Worm (Caenorhabditis elegans) whole organism, midembryonic: ENCODE data around the gene nhr-212.

Experiments used
- T22C8.4 ChIP-seq: fragments of 200-800 bp; sonication (Bioruptor generic); IDR thresholded peaks from 2 replicates; pipeline ENCODE4 v1.3.6; 2022; ENCODE audit warnings: missing genetic modification characterization, missing compliant biosample characterization
- cog-1 ChIP-seq: sonication (generic microtip); optimal IDR thresholded peaks from 2 replicates; lab custom pipeline; 2016; ENCODE audit warnings: missing genetic modification characterization, missing compliant biosample characterization
- flt-1 ChIP-seq: fragments of 200-800 bp; sonication (Bioruptor generic); IDR thresholded peaks from 2 replicates; pipeline ENCODE4 v1.3.6; 2022; ENCODE audit warnings: missing genetic modification characterization, missing compliant biosample characterization
- klf-2 ChIP-seq: fragments of 200-800 bp; sonication (Bioruptor generic); conservative IDR thresholded peaks from 2 replicates; pipeline ENCODE4 v1.3.6; 2022; ENCODE audit warnings: missing genetic modification reagents, missing genetic modification characterization, missing compliant biosample characterization
- med-1 ChIP-seq: sonication (generic microtip); optimal IDR thresholded peaks from 2 replicates; lab custom pipeline; 2017; ENCODE audit warnings: missing genetic modification characterization, mild to moderate bottlenecking, missing compliant biosample characterization, antibody characterized with exemption, missing genetic modification reagents; ENCODE audit not compliant: insufficient read depth
- ref-1 ChIP-seq: fragments of 200-800 bp; sonication (Bioruptor generic); conservative IDR thresholded peaks from 2 replicates; pipeline ENCODE4 v1.3.6; 2022; ENCODE audit warnings: missing genetic modification reagents, missing genetic modification characterization, missing compliant biosample characterization
- tab-1 ChIP-seq: fragments of 200-800 bp; sonication (Bioruptor generic); IDR thresholded peaks from 2 replicates; pipeline ENCODE4 v1.3.6; 2022; ENCODE audit warnings: missing genetic modification characterization, missing compliant biosample characterization
- ztf-23 ChIP-seq: fragments of 200-800 bp; sonication (Bioruptor generic); IDR thresholded peaks from 2 replicates; pipeline ENCODE4 v1.3.6; 2022; ENCODE audit warnings: missing genetic modification reagents, missing genetic modification characterization, missing compliant biosample characterization
- ztf-29 ChIP-seq: fragments of 200-800 bp; sonication (Bioruptor generic); IDR thresholded peaks from 2 replicates; pipeline ENCODE4 v1.3.6; 2022; ENCODE audit warnings: missing genetic modification reagents, missing genetic modification characterization, missing compliant biosample characterization

The nhr-212 gene

DNA sequence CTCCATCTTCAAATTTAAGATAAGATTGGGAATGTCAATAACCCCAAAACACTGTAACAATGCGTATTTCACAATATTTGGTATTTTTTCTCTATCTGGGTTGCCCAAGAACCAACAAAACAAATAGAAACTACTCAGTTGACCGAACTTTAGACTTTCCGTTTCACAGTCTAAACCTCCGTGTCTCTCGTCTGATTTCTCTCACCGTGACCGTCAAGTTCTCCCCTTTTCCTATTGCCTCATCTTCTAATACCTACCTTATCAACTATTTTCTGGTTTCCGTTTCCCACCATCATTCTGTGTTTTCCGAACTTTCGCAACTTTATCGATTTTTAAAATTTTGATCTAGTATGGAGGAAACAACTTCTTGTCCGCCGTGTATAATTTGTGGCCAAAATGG lies 9.6 kb downstream of the nhr-212 start, which contains the start of gene nhr-131:
nhr-131 (plus strand) TSS at position 87 of the 400 bp plus-strand sequence.
- TF ChIP-seq ztf-29 (GFP tag; lab: Robert Waterston, UW), result no peak
- 0 out of 2 replicates have a peak, but pooled peaks have one; percentile 29 for TF ChIP-seq T22C8.4 (GFP tag; lab: Robert Waterston, UW)
- TF ChIP-seq cog-1, result no peak
- no peak for TF ChIP-seq ztf-23 (GFP tag; lab: Robert Waterston, UW)

DNA sequence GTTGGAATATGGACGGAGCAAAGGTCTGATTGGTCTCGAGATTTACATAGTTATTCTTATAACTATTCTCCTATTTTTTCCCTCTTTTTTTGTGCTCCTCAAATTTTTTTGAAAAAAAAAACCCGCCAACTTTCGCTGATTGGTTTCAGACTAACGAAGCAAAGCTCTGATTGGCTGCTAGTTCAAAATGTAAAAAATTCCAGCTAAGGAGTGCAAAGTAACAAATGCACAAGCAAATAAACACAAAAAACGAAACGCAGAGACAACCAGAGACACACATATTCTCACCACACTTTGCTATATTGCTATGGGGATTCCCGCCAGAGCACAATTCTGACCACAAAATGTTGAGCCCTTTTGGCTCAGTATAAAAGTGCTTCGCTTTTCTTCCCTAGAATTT lies 12.7 kb downstream of the nhr-212 start, which contains the start of gene T01G6.1:
T01G6.1 (plus strand) TSS at position 301 of the 400 bp plus-strand sequence.
- TF ChIP-seq tab-1 (no peak), klf-2 (GFP tag; lab: Robert Waterston, UW) (no peak), ref-1 (GFP tag; lab: Robert Waterston, UW) (no peak), ztf-23 (GFP tag; lab: Robert Waterston, UW) (no peak), flt-1 (GFP tag; lab: Robert Waterston, UW) (no peak), ztf-29 (GFP tag; lab: Robert Waterston, UW) (no peak), med-1 (GFP tag; lab: Kevin White, UChicago) (no peak), cog-1 (no peak), T22C8.4 (GFP tag; lab: Robert Waterston, UW) (no peak)

DNA sequence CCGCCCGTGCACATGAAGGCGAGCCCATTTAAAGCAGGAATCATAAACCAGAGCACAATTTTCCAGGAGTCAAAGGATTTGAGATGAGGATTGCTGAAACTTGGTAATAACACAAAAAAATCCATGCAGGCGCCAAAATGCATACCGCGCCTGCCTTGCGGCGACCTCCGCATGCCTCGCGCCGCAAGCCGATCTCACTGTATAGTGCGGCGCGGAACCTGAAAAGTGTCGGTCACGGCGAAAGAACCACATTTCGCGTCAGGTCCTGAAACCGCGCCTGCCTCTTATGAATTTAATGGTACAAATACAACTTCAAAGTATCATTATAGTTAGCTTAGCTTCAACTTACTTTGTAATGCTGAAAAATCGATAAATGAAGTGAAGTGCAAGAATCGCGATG lies 15.9 kb downstream of the nhr-212 start:
- no peak for TF ChIP-seq ztf-23 (GFP tag; lab: Robert Waterston, UW)
- no peak for TF ChIP-seq ztf-29 (GFP tag; lab: Robert Waterston, UW)
- TF ChIP-seq cog-1, result no peak
- no peak for TF ChIP-seq tab-1

DNA sequence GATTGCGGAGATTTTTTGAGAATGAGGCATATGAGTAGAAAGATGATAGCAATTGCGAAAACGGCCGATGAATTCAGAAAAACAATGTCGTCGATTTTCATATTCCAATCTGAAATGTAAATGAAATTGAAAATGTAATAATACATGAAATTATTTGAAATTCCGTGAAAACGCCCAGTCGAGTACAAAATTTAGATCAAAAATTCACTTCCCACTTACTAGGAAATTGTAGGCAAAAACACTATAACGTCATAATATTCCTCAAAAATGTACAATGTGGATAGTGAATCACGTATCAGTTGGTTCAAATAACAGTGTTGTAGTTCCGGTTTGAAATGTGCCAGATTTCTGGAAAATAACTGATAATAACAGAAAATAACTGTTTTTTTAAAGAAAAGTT lies 16.6 kb downstream of the nhr-212 start, which contains the start of gene str-256:
str-256 (minus strand) TSS at position 101 of the 400 bp plus-strand sequence.
- TF ChIP-seq flt-1 (GFP tag; lab: Robert Waterston, UW), result no peak
- no peak for TF ChIP-seq tab-1
- TF ChIP-seq klf-2 (GFP tag; lab: Robert Waterston, UW), result no peak
- no peak for TF ChIP-seq med-1 (GFP tag; lab: Kevin White, UChicago)
- no peak for TF ChIP-seq T22C8.4 (GFP tag; lab: Robert Waterston, UW)
- TF ChIP-seq ref-1 (GFP tag; lab: Robert Waterston, UW), result no peak
- no peak for TF ChIP-seq cog-1
- TF ChIP-seq ztf-23 (GFP tag; lab: Robert Waterston, UW), result no peak
- TF ChIP-seq ztf-29 (GFP tag; lab: Robert Waterston, UW), result no peak

DNA sequence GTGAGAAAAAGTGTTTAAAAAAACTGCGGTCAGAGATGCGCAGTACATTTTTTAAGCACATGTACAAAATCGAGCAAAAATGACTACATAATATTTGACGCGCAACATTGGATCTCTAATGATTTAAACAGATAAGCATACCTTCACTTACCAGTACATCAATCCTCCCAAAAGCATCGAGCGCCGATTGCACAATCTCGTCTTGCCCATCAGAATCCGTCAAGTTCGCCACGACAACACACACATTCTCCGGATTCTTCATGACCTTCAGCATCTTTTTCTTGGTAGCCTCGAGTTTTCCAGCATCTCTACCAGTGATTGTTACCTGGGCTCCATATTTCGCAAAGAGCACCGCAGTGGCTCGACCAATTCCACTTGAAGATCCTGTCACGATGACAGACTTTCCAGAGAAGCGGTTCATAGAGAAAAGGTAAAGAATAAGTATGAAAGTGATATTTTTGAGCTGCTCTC lies 18.2 kb downstream of the nhr-212 start, which contains the start of gene T01G6.10:
T01G6.10 (minus strand) TSS at position 421 of the 471 bp plus-strand sequence.
- TF ChIP-seq tab-1 (no peak), cog-1 (no peak), med-1 (GFP tag; lab: Kevin White, UChicago) (no peak), T22C8.4 (GFP tag; lab: Robert Waterston, UW) (no peak), ztf-29 (GFP tag; lab: Robert Waterston, UW) (no peak), klf-2 (GFP tag; lab: Robert Waterston, UW) (no peak), ztf-23 (GFP tag; lab: Robert Waterston, UW) (no peak), flt-1 (GFP tag; lab: Robert Waterston, UW) (no peak), ref-1 (GFP tag; lab: Robert Waterston, UW) (no peak)

DNA sequence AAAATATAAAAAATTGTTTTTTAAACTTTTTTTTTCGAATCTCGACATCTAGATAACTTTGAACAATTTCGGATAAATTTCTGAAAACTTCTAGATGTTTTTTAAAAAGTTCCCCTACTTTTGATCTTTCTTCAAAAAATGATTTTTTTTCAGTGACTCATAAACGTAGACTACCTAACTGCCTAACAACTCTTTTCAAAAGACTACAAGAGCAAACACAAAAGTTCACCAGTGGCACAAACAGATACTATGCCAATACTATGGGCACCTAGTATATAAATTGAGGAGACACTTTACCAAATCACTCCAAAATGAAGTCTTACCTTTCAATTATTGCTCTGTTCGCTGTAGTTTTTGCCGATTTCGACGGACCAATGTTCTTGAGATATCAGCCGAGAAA lies 19.1 kb downstream of the nhr-212 start, which contains the start of gene srlf-35:
srlf-35 (plus strand) TSS at position 301 of the 400 bp plus-strand sequence.
- no peak for TF ChIP-seq med-1 (GFP tag; lab: Kevin White, UChicago)
- TF ChIP-seq ztf-23 (GFP tag; lab: Robert Waterston, UW), result no peak
- no peak for TF ChIP-seq klf-2 (GFP tag; lab: Robert Waterston, UW)

DNA sequence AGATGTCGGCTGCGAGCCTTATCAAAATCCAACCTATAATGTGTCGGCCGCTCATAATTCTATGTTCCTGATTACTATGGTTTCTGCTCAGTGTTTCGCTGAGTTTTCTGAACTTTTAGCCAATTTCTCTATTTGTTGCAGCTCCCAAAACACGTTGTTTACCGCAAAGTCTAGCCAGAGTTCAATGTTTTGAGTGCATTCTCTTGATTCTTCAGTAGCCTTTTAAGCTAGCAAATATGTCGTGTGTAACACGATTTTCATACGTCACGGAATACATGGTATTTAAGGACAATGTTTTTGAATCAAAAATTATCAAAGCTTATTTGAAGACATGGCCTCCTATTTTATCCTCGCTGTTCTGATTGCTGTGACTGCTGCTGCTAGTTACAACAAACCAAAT lies 20.5 kb downstream of the nhr-212 start, which contains the start of gene srlf-19:
srlf-19 (plus strand) TSS at position 301 of the 400 bp plus-strand sequence.
- TF ChIP-seq tab-1 (no peak), ztf-23 (GFP tag; lab: Robert Waterston, UW) (no peak), flt-1 (GFP tag; lab: Robert Waterston, UW) (no peak), med-1 (GFP tag; lab: Kevin White, UChicago) (no peak), klf-2 (GFP tag; lab: Robert Waterston, UW) (no peak), cog-1 (no peak), T22C8.4 (GFP tag; lab: Robert Waterston, UW) (no peak), ref-1 (GFP tag; lab: Robert Waterston, UW) (no peak), ztf-29 (GFP tag; lab: Robert Waterston, UW) (no peak)

DNA sequence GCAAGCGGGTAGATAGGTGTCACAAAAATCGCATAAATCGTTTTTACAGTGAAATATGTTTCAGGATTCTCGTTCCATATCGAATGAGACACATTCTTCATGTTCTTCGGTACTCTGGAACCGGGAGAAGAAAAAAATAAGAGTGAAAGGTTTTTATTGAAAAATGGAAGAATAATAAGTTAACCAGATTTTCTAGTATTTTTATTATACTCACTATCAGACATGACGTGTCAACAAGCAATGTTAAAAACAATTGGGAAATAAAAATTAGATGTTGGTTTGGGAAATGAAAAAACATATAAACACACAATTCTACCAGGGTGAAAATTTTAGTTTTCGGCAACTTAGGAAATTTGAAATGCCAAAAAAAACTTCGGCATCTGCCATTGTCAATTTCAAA lies 27.8 kb downstream of the nhr-212 start, which contains the start of gene srh-37:
srh-37 (minus strand) TSS at position 101 of the 400 bp plus-strand sequence.
- TF ChIP-seq ztf-23 (GFP tag; lab: Robert Waterston, UW) (no peak), med-1 (GFP tag; lab: Kevin White, UChicago) (no peak), ref-1 (GFP tag; lab: Robert Waterston, UW) (no peak), ztf-29 (GFP tag; lab: Robert Waterston, UW) (no peak), flt-1 (GFP tag; lab: Robert Waterston, UW) (no peak), T22C8.4 (GFP tag; lab: Robert Waterston, UW) (no peak), klf-2 (GFP tag; lab: Robert Waterston, UW) (no peak), cog-1 (no peak), tab-1 (no peak)

DNA sequence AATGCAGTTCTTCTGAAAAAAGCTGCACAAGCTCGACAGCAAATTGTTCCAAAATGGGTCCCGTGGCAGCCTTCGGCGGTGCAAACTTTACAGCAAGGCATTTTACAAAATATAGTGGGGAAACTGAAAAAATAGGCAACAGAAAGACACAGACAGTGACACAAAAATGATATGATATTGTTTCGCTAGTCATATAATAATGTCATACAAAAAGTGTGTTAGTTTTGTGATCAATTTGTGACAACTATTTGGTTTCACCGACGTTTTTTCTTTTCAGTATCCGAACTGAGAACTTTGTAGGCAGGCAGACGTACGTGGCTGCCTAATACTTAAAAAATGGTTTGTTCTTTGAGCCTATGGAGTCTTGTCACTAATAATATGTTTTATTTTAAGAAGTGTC lies 34.8 kb downstream of the nhr-212 start, which contains the start of gene nhr-210:
nhr-210 (minus strand) TSS at position 101 of the 400 bp plus-strand sequence.
- TF ChIP-seq flt-1 (GFP tag; lab: Robert Waterston, UW), result no peak
- no peak for TF ChIP-seq ref-1 (GFP tag; lab: Robert Waterston, UW)
- no peak for TF ChIP-seq ztf-29 (GFP tag; lab: Robert Waterston, UW)
- TF ChIP-seq med-1 (GFP tag; lab: Kevin White, UChicago), result no peak
- TF ChIP-seq klf-2 (GFP tag; lab: Robert Waterston, UW), result no peak
- no peak for TF ChIP-seq cog-1
- TF ChIP-seq T22C8.4 (GFP tag; lab: Robert Waterston, UW), result no peak
- no peak for TF ChIP-seq ztf-23 (GFP tag; lab: Robert Waterston, UW)
- TF ChIP-seq tab-1, result no peak
